Worm (Caenorhabditis elegans) whole organism, young adult: ENCODE measurements around the gene cpt-4.
A peak's percentile ranks its signal among the peaks of the same experiment; 100 is the strongest.

Experiments used
- D2030.7 ChIP-seq: fragments of 200-800 bp; sonication (Bioruptor generic); IDR thresholded peaks from 2 replicates; pipeline ENCODE4 v1.3.6; 2022; ENCODE audit warnings: missing genetic modification reagents, missing genetic modification characterization, missing compliant biosample characterization
- F22D6.2 ChIP-seq: sonication (generic microtip); optimal IDR thresholded peaks from 2 replicates; lab custom pipeline; 2016; ENCODE audit warnings: mild to moderate bottlenecking, missing genetic modification characterization, missing compliant biosample characterization
- F37B4.10 ChIP-seq: fragments of 200-800 bp; sonication (Bioruptor generic); IDR thresholded peaks from 2 replicates; pipeline ENCODE4 v1.3.6; 2022; ENCODE audit warnings: missing genetic modification characterization, missing compliant biosample characterization
- F52B5.7 ChIP-seq: sonication (generic microtip); optimal IDR thresholded peaks from 2 replicates; lab custom pipeline; 2016; ENCODE audit warnings: mild to moderate bottlenecking, missing genetic modification characterization, missing compliant biosample characterization
- K11D2.4 ChIP-seq: fragments of 200-800 bp; sonication (Bioruptor generic); IDR thresholded peaks from 2 replicates; pipeline ENCODE4 v1.3.6; 2022; ENCODE audit warnings: missing genetic modification reagents, missing genetic modification characterization, missing compliant biosample characterization
- K12H6.12 ChIP-seq: fragments of 200-800 bp; sonication (Bioruptor generic); optimal IDR thresholded peaks from 2 replicates; lab custom pipeline; 2018; ENCODE audit warnings: mild to moderate bottlenecking, missing genetic modification characterization, missing compliant biosample characterization
- Y53F4B.3 ChIP-seq: fragments of 200-800 bp; sonication (Bioruptor generic); IDR thresholded peaks from 2 replicates; pipeline ENCODE4 v1.3.6; 2022; ENCODE audit warnings: missing genetic modification reagents, missing genetic modification characterization, missing compliant biosample characterization
- Y53G8AR.9 ChIP-seq: fragments of 200-800 bp; sonication (Bioruptor generic); conservative IDR thresholded peaks from 2 replicates; pipeline ENCODE4 v1.3.6; 2022; ENCODE audit warnings: missing genetic modification reagents, missing genetic modification characterization, missing compliant biosample characterization
- Y67H2A.10 ChIP-seq: fragments of 200-800 bp; sonication (Bioruptor generic); conservative IDR thresholded peaks from 2 replicates; pipeline ENCODE4 v1.3.6; 2022; ENCODE audit warnings: missing genetic modification reagents, missing genetic modification characterization, missing compliant biosample characterization
- ZK185.1 ChIP-seq: sonication (generic microtip); optimal IDR thresholded peaks from 2 replicates; lab custom pipeline; 2016; ENCODE audit warnings: mild to moderate bottlenecking, missing genetic modification characterization, missing compliant biosample characterization; ENCODE audit not compliant: poor library complexity, severe bottlenecking
- attf-5 ChIP-seq: fragments of 200-800 bp; sonication (Bioruptor generic); optimal IDR thresholded peaks from 2 replicates; lab custom pipeline; 2018; ENCODE audit warnings: mild to moderate bottlenecking, missing genetic modification characterization, missing compliant biosample characterization
- cebp-1 ChIP-seq, 2 experiments: fragments of 200-800 bp in 1 of 2; sonication (Bioruptor generic) in 1 of 2; sonication (generic microtip) in 1 of 2; IDR thresholded peaks in 1 of 2; optimal IDR thresholded peaks in 1 of 2; 2 replicates each; pipeline versions ENCODE4 v1.3.6 to Lab custom; 2017 to 2022; ENCODE audit warnings: missing compliant biosample characterization in 2 of 2, missing genetic modification characterization in 2 of 2, mild to moderate bottlenecking in 1 of 2, missing genetic modification reagents in 1 of 2, moderate library complexity in 1 of 2
- cebp-2 ChIP-seq: fragments of 200-800 bp; sonication (Bioruptor generic); IDR thresholded peaks from 2 replicates; pipeline ENCODE4 v1.3.6; 2022; ENCODE audit warnings: missing genetic modification characterization, missing compliant biosample characterization
- ceh-27 ChIP-seq: fragments of 200-800 bp; sonication (Bioruptor generic); optimal IDR thresholded peaks from 2 replicates; lab custom pipeline; 2018; ENCODE audit warnings: mild to moderate bottlenecking, missing genetic modification characterization, moderate library complexity, missing compliant biosample characterization
- ceh-58 ChIP-seq: fragments of 200-800 bp; sonication (Bioruptor generic); IDR thresholded peaks from 2 replicates; pipeline ENCODE4 v1.3.6; 2022; ENCODE audit warnings: missing genetic modification characterization, missing compliant biosample characterization
- chd-7 ChIP-seq: sonication (generic microtip); optimal IDR thresholded peaks from 2 replicates; lab custom pipeline; 2016; ENCODE audit warnings: mild to moderate bottlenecking, missing genetic modification characterization, moderate library complexity, missing compliant biosample characterization
- dpff-1 ChIP-seq: sonication (generic microtip); optimal IDR thresholded peaks from 2 replicates; lab custom pipeline; 2017; ENCODE audit warnings: mild to moderate bottlenecking, missing genetic modification characterization, missing compliant biosample characterization
- egl-44 ChIP-seq: fragments of 200-800 bp; sonication (Bioruptor generic); IDR thresholded peaks from 2 replicates; pipeline ENCODE4 v1.3.6; 2022; ENCODE audit warnings: missing genetic modification reagents, missing genetic modification characterization, missing compliant biosample characterization
- ets-4 ChIP-seq: fragments of 200-800 bp; sonication (Bioruptor generic); optimal IDR thresholded peaks from 2 replicates; lab custom pipeline; 2018; ENCODE audit warnings: mild to moderate bottlenecking, missing genetic modification characterization, missing compliant biosample characterization
- hmg-1.2 ChIP-seq: fragments of 200-800 bp; sonication (Bioruptor generic); IDR thresholded peaks from 2 replicates; pipeline ENCODE4 v1.3.6; 2022; ENCODE audit warnings: missing genetic modification reagents, missing genetic modification characterization, missing compliant biosample characterization
- hrde-1 ChIP-seq: sonication (generic microtip); optimal IDR thresholded peaks from 2 replicates; lab custom pipeline; 2016; ENCODE audit warnings: missing genetic modification characterization, mild to moderate bottlenecking, missing compliant biosample characterization, moderate library complexity, missing genotype, missing genetic modification reagents, borderline replicate concordance
- lin-40 ChIP-seq: sonication (generic microtip); optimal IDR thresholded peaks from 2 replicates; lab custom pipeline; 2016; ENCODE audit warnings: missing genetic modification characterization, mild to moderate bottlenecking, missing compliant biosample characterization, missing genotype, missing genetic modification reagents
- madf-10 ChIP-seq: sonication (generic microtip); optimal IDR thresholded peaks from 2 replicates; lab custom pipeline; 2016; ENCODE audit warnings: mild to moderate bottlenecking, missing genetic modification characterization, missing compliant biosample characterization
- madf-6 ChIP-seq: fragments of 200-800 bp; sonication (Bioruptor generic); IDR thresholded peaks from 2 replicates; pipeline ENCODE4 v1.3.6; 2022; ENCODE audit warnings: missing genetic modification reagents, missing genetic modification characterization, missing compliant biosample characterization
- mcd-1 ChIP-seq: fragments of 200-800 bp; sonication (Bioruptor generic); IDR thresholded peaks from 2 replicates; pipeline ENCODE4 v1.3.6; 2022; ENCODE audit warnings: missing genetic modification reagents, missing genetic modification characterization, missing compliant biosample characterization
- mes-4 ChIP-seq: sonication (generic microtip); optimal IDR thresholded peaks from 2 replicates; lab custom pipeline; 2016; ENCODE audit warnings: missing genotype, missing genetic modification characterization, missing compliant biosample characterization
- nfya-1 ChIP-seq: sonication (generic microtip); optimal IDR thresholded peaks from 2 replicates; lab custom pipeline; 2017; ENCODE audit warnings: antibody characterized with exemption, missing compliant biosample characterization, missing genetic modification characterization, borderline replicate concordance; ENCODE audit not compliant: insufficient read depth
- nfyb-1 ChIP-seq: fragments of 200-800 bp; sonication (Bioruptor generic); IDR thresholded peaks from 2 replicates; pipeline ENCODE4 v1.3.6; 2022; ENCODE audit warnings: missing genetic modification reagents, missing genetic modification characterization, missing compliant biosample characterization
- nhr-179 ChIP-seq: sonication (generic microtip); optimal IDR thresholded peaks from 2 replicates; lab custom pipeline; 2016; ENCODE audit warnings: mild to moderate bottlenecking, missing genetic modification characterization, missing compliant biosample characterization
- rcor-1 ChIP-seq: fragments of 200-800 bp; sonication (Bioruptor generic); IDR thresholded peaks from 2 replicates; pipeline ENCODE4 v1.3.6; 2022; ENCODE audit warnings: missing genetic modification reagents, missing genetic modification characterization, missing compliant biosample characterization
- rpc-1 ChIP-seq, 2 experiments: fragments of 150-350 bp in 1 of 2; sonication (generic microtip) in 1 of 2; optimal IDR thresholded peaks; 2 replicates each; lab custom pipeline; 2014 to 2018; ENCODE audit warnings: missing biosample characterization in 1 of 2, missing genetic modification characterization in 1 of 2, missing genetic modification reagents in 1 of 2, missing genotype in 1 of 2
- sea-2 ChIP-seq: fragments of 200-800 bp; sonication (Bioruptor generic); IDR thresholded peaks from 2 replicates; pipeline ENCODE4 v1.3.6; 2022; ENCODE audit warnings: missing genetic modification characterization, missing compliant biosample characterization
- snpc-1.3 ChIP-seq: sonication (generic microtip); optimal IDR thresholded peaks from 2 replicates; lab custom pipeline; 2017; ENCODE audit warnings: missing genetic modification characterization, mild to moderate bottlenecking, missing compliant biosample characterization, antibody characterized with exemption, moderate library complexity, missing genotype, missing genetic modification reagents; ENCODE audit not compliant: insufficient read depth
- xnd-1 ChIP-seq: sonication (generic microtip); optimal IDR thresholded peaks from 2 replicates; lab custom pipeline; 2016; ENCODE audit warnings: missing genotype, missing genetic modification reagents, missing genetic modification characterization, missing compliant biosample characterization
- zfh-2 ChIP-seq: fragments of 200-800 bp; sonication (Bioruptor generic); conservative IDR thresholded peaks from 2 replicates; pipeline ENCODE4 v1.3.6; 2022; ENCODE audit warnings: missing genetic modification reagents, missing genetic modification characterization, missing compliant biosample characterization
- ztf-3 ChIP-seq: fragments of 200-800 bp; sonication (Bioruptor generic); optimal IDR thresholded peaks from 2 replicates; lab custom pipeline; 2018; ENCODE audit warnings: mild to moderate bottlenecking, missing genetic modification characterization, missing compliant biosample characterization
- ztf-6 ChIP-seq: fragments of 200-800 bp; sonication (Bioruptor generic); IDR thresholded peaks from 2 replicates; pipeline ENCODE4 v1.3.6; 2022; ENCODE audit warnings: missing genetic modification reagents, missing genetic modification characterization, missing compliant biosample characterization

cpt-4 gene

ce11 chrV:5064761-5065421 is 37.4 kb upstream of the cpt-4 start, which contains the start of gene mlk-1 (continued):
- TF ChIP-seq ceh-58 (GFP tag; lab: Robert Waterston, UW) (no peak), dpff-1 (no peak), F37B4.10 (GFP tag; lab: Robert Waterston, UW) (no peak), K12H6.12 (peak; percentile 65), attf-5 (GFP tag; lab: Kevin White, UChicago) (peak; percentile 49), rcor-1 (no peak)

- TF ChIP-seq dpff-1 (no peak), Y53F4B.3 (GFP tag; lab: Robert Waterston, UW) (no peak), F22D6.2 (no peak), rpc-1 (optimal IDR thresholded peaks at IDR 0.05; lab: Kevin White, UChicago) (no peak), rpc-1 (tag; optimal IDR thresholded peaks at IDR 0.05; lab: Kevin White, UChicago) (no peak), F52B5.7 (tag; lab: Kevin White, UChicago) (no peak), ztf-6 (GFP tag; lab: Robert Waterston, UW) (no peak), ztf-3 (no peak), hrde-1 (tag; lab: Kevin White, UChicago) (no peak), ZK185.1 (tag; lab: Kevin White, UChicago) (no peak), nhr-179 (tag; lab: Kevin White, UChicago) (no peak), mes-4 (tag; lab: Kevin White, UChicago) (no peak), madf-6 (GFP tag; lab: Robert Waterston, UW) (no peak), snpc-1.3 (tag; lab: Kevin White, UChicago) (no peak), lin-40 (no peak), D2030.7 (no peak), cebp-1 (GFP tag; IDR thresholded peaks at IDR 0.05; lab: Robert Waterston, UW) (no peak), cebp-1 (tag; optimal IDR thresholded peaks at IDR 0.05; lab: Kevin White, UChicago) (no peak), ets-4 (GFP tag; lab: Kevin White, UChicago) (no peak)
Observed at ce11 chrV:5053335-5053734, 25.8 kb upstream of the cpt-4 start, which contains the start of gene cwp-4. Gene cwp-4 (plus strand): TSS chrV:5053635.

- no peak for TF ChIP-seq ceh-27
- TF ChIP-seq madf-10 (tag; lab: Kevin White, UChicago): no peak
- no peak for TF ChIP-seq sea-2 (GFP tag; lab: Robert Waterston, UW)
- 0 out of 2 replicates have a peak, but pooled peaks have one; percentile 34 for TF ChIP-seq Y53G8AR.9 (GFP tag; lab: Robert Waterston, UW)
- 0 out of 2 replicates have a peak, but pooled peaks have one; percentile 23 for TF ChIP-seq madf-6 (GFP tag; lab: Robert Waterston, UW)
- no peak for TF ChIP-seq nfya-1 (tag; lab: Kevin White, UChicago)
- TF ChIP-seq xnd-1: peak; percentile 4
- TF ChIP-seq cebp-2 (GFP tag; lab: Robert Waterston, UW): no peak
- no peak for TF ChIP-seq Y53F4B.3 (GFP tag; lab: Robert Waterston, UW)
- TF ChIP-seq, all 124 proteins: peak for 3
Observed at ce11 chrV:5052233-5052632, 24.7 kb upstream of the cpt-4 start, which contains the start of gene K11D12.12. Gene K11D12.12 (plus strand): TSS chrV:5052261.

ce11 chrV:5050073-5050599 is 22.6 kb upstream of the cpt-4 start:
- TF ChIP-seq Y67H2A.10 (GFP tag; lab: Robert Waterston, UW) (no peak), K11D2.4 (0 out of 2 replicates have a peak, but pooled peaks have one; percentile 16), zfh-2 (GFP tag; lab: Robert Waterston, UW) (peak; percentile 76; the same call in 1 of the 2 replicates), mcd-1 (GFP tag; lab: Robert Waterston, UW) (0 out of 2 replicates have a peak, but pooled peaks have one; percentile 21), egl-44 (GFP tag; lab: Robert Waterston, UW) (peak; percentile 33; the same call in 1 of the 2 replicates), F37B4.10 (GFP tag; lab: Robert Waterston, UW) (no peak), chd-7 (tag; lab: Kevin White, UChicago) (no peak), hmg-1.2 (GFP tag; lab: Robert Waterston, UW) (0 out of 2 replicates have a peak, but pooled peaks have one; percentile 5), nfyb-1 (GFP tag; lab: Robert Waterston, UW) (peak; percentile 66; the same call in 1 of the 2 replicates)
- TF ChIP-seq, all 124 proteins: peak for 6
